Worm (Caenorhabditis elegans): Measurements from ENCODE around the gene nas-7.
"Not testable (repeated sequence)": the region's sequence is repeated elsewhere in the genome, so short reads cannot be mapped to it uniquely, and the experiment has no call there.

nas-7 gene

DNA sequence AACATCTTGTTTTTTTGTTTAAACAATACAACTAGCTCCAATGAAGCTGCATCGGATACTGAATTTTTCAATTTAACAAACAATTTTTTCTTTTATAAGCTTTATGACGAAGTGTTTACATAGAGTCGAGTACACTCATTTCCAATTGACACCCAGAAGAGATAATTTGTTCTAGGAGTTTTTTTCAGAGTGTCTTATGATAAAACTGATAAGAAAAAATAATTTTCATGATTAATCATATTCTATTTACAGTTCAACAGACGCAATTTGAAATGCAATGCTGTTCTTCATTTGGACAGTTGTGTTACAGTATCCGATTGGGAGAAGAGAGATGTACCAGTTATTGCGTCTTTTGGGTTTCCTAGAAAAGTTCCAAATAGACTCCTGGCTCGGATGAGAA lies 20.6 kb downstream of the nas-7 start:
- TF ChIP-seq sem-2 (GFP tag; optimal IDR thresholded peaks at IDR 0.05): no peak
- no peak for TF ChIP-seq lin-13 (tag; optimal IDR thresholded peaks at IDR 0.05)

- TF ChIP-seq lsy-2 (tag; optimal IDR thresholded peaks at IDR 0.05) (no peak), nhr-12 (tag; optimal IDR thresholded peaks at IDR 0.05) (no peak), blmp-1 (tag; optimal IDR thresholded peaks at IDR 0.05) (no peak), cnd-1 (tag; optimal IDR thresholded peaks at IDR 0.05) (no peak), lin-13 (tag; optimal IDR thresholded peaks at IDR 0.05) (no peak), elt-3 (tag; optimal IDR thresholded peaks at IDR 0.05) (no peak), pha-4 (tag; optimal IDR thresholded peaks at IDR 0.05) (no peak), sem-2 (GFP tag; optimal IDR thresholded peaks at IDR 0.05) (no peak), nhr-28 (tag; optimal IDR thresholded peaks at IDR 0.05) (no peak), nhr-2 (tag; optimal IDR thresholded peaks at IDR 0.05) (peak; percentile 90), ceh-39 (tag; optimal IDR thresholded peaks at IDR 0.05) (peak; percentile 25), M03D4.4 (tag; optimal IDR thresholded peaks at IDR 0.05) (no peak), tbx-8 (GFP tag; optimal IDR thresholded peaks at IDR 0.05) (no peak), hlh-1 (tag; optimal IDR thresholded peaks at IDR 0.05) (no peak), unc-62 (GFP tag; optimal IDR thresholded peaks at IDR 0.05) (no peak), elt-1 (tag; optimal IDR thresholded peaks at IDR 0.05; ENCODE audit: borderline replicate concordance, insufficient read depth) (no peak)
These were observed 21.3 kb downstream of the nas-7 start, which contains the start of gene C07D10.5 for ce11 chrII:7381142-7381611. Gene C07D10.5, plus strand, starts transcription at chrII:7381561.

DNA sequence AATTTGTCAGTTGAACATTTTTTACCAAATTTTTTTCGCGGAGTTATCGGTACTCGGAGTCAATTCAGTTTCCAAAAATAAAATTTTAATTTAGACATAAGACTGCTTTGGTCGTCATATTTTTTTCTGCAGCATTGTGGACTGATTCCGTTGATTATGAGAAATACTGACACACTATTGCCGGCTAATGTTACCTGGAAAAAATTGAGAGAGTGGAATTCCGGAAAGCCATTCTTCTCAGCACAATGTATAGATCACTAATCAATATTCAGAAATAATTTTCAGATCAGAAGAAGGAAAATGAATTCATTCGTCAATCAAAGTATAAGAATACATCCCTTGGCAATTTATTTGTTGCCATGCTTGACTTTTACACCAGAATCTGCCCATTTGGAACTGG lies 23.5 kb downstream of the nas-7 start, which contains the start of gene C07D10.6:
TSS of gene C07D10.6 (plus strand) at position 301 of the 400 bp plus-strand sequence.
- TF ChIP-seq sem-2 (GFP tag; optimal IDR thresholded peaks at IDR 0.05) (no peak), drap-1 (GFP tag; optimal IDR thresholded peaks at IDR 0.05) (no peak), unc-62 (GFP tag; optimal IDR thresholded peaks at IDR 0.05) (no peak), nhr-12 (tag; optimal IDR thresholded peaks at IDR 0.05) (no peak), cnd-1 (tag; optimal IDR thresholded peaks at IDR 0.05) (no peak)

ce11 chrII:7374980-7375379 lies 27.5 kb downstream of the nas-7 start, which contains the start of gene F43E2.1:
Gene F43E2.1, plus strand, starts transcription at chrII:7375280.
- no peak for TF ChIP-seq bed-3 (GFP tag; optimal IDR thresholded peaks at IDR 0.05)
- no peak for TF ChIP-seq unc-120 (tag; optimal IDR thresholded peaks at IDR 0.05; ENCODE audit: poor library complexity, severe bottlenecking)
- no peak for TF ChIP-seq blmp-1 (tag; optimal IDR thresholded peaks at IDR 0.05)
- no peak for TF ChIP-seq pha-4 (tag; optimal IDR thresholded peaks at IDR 0.05)
- no peak for TF ChIP-seq ceh-43 (GFP tag; optimal IDR thresholded peaks at IDR 0.05)

DNA sequence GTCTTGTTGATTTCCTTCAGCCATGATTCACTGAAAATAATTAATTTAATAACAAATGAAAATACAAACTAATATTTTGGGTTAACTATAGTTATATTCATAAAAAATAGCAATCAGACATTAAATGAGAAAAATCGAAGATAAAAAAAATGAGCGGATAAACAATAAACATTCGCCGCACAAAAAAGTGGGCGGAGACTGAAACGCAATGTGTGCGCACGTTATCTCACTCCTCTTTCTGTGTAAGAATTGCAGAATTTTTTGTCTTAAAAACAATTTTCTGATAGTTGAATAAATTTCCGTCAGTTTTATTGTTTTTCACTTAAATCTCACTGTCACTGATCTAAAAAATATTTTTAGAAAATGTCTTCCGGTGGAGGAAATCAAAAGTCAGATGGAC lies 28.4 kb downstream of the nas-7 start, which contains the start of the genes mtch-1 and rpb-4:
TSS of gene mtch-1 (minus strand) at position 24 of the 400 bp plus-strand sequence.
TSS of gene rpb-4 (plus strand) at position 353 of the 400 bp plus-strand sequence.
- peak; percentile 21 for TF ChIP-seq hlh-1 (tag; optimal IDR thresholded peaks at IDR 0.05)
- peak; percentile 29 for TF ChIP-seq lsy-2 (tag; optimal IDR thresholded peaks at IDR 0.05)
- TF ChIP-seq mep-1 (tag; optimal IDR thresholded peaks at IDR 0.05): peak; percentile 58
- no peak for TF ChIP-seq lin-32 (GFP tag; optimal IDR thresholded peaks at IDR 0.05)
- peak; percentile 3 for TF ChIP-seq ces-1 (GFP tag; optimal IDR thresholded peaks at IDR 0.05)
- no peak for TF ChIP-seq lin-13 (tag; optimal IDR thresholded peaks at IDR 0.05)

DNA sequence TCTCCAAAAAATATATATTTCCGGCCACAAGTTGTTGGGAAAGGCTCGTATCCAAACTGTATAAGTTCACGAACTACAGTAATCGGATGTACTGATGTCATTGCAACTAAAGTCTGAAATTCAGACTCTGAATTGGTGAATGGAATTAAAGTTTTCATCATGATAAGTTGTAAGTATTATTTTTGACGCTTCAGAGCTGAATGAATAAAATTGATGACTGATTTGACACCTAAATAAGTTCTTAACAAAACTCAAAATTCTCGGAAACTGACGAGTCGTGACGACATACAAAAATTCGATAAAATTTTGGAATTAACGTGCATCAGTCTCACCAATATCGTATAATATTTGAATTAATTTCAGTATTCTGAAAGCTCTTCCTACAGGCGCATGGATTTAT lies 32.3 kb downstream of the nas-7 start, which contains the start of gene F43E2.11:
TSS of gene F43E2.11 (minus strand) at position 101 of the 400 bp plus-strand sequence.
- not testable (repeated sequence) for TF ChIP-seq drap-1 (GFP tag; optimal IDR thresholded peaks at IDR 0.05); sem-2 (GFP tag; optimal IDR thresholded peaks at IDR 0.05); nhr-2 (tag; optimal IDR thresholded peaks at IDR 0.05)

ce11 chrII:7368761-7369160 lies 33.8 kb downstream of the nas-7 start, which contains the start of gene F43E2.6:
Gene F43E2.6, minus strand, starts transcription at chrII:7368861.
- TF ChIP-seq sptf-1 (tag; optimal IDR thresholded peaks at IDR 0.05): no peak
- TF ChIP-seq ceh-83 (GFP tag; optimal IDR thresholded peaks at IDR 0.05): no peak
- TF ChIP-seq ztf-11 (tag; optimal IDR thresholded peaks at IDR 0.05): no peak
- no peak for TF ChIP-seq nhr-2 (tag; optimal IDR thresholded peaks at IDR 0.05)
- no peak for TF ChIP-seq mep-1 (tag; optimal IDR thresholded peaks at IDR 0.05)
- no peak for TF ChIP-seq pha-4 (tag; optimal IDR thresholded peaks at IDR 0.05)
- TF ChIP-seq elt-3 (tag; optimal IDR thresholded peaks at IDR 0.05): no peak
- TF ChIP-seq ham-2 (GFP tag; optimal IDR thresholded peaks at IDR 0.05): no peak
- TF ChIP-seq unc-120 (tag; optimal IDR thresholded peaks at IDR 0.05; ENCODE audit: poor library complexity, severe bottlenecking): no peak
- no peak for TF ChIP-seq blmp-1 (tag; optimal IDR thresholded peaks at IDR 0.05)
- TF ChIP-seq drap-1 (GFP tag; optimal IDR thresholded peaks at IDR 0.05): no peak
- TF ChIP-seq sem-2 (GFP tag; optimal IDR thresholded peaks at IDR 0.05): no peak
- TF ChIP-seq zip-8 (tag; optimal IDR thresholded peaks at IDR 0.05): no peak
- no peak for TF ChIP-seq ceh-43 (GFP tag; optimal IDR thresholded peaks at IDR 0.05)
- TF ChIP-seq tbx-8 (GFP tag; optimal IDR thresholded peaks at IDR 0.05): no peak
- no peak for TF ChIP-seq unc-39 (tag; optimal IDR thresholded peaks at IDR 0.05)

Measured in whole organism, mixed stage, embryonic.